Fruit fly (Drosophila melanogaster) whole organism, embryonic: ENCODE results near the gene CG31103.
A peak's percentile ranks its signal among the peaks of the same experiment; 100 is the strongest.

Experiments used
- Bdp1 ChIP-seq: fragments of 200-800 bp; sonication (Bioruptor generic); optimal IDR thresholded peaks from 3 replicates; lab custom pipeline; 2016; ENCODE audit warnings: missing biosample characterization, missing genetic modification characterization
- Bgb ChIP-seq: fragments of 200-800 bp; sonication (Bioruptor generic); IDR thresholded peaks from 2 replicates; pipeline ENCODE4 v1.3.6; 2022; ENCODE audit warnings: missing biosample characterization, missing genetic modification characterization; ENCODE audit not compliant: partially characterized antibody
- CG17802 ChIP-seq: fragments of 200-800 bp; sonication (Bioruptor generic); optimal IDR thresholded peaks from 2 replicates; lab custom pipeline; 2018; ENCODE audit warnings: missing biosample characterization, mild to moderate bottlenecking, missing genetic modification characterization, moderate library complexity
- CG4328 ChIP-seq: fragments of 200-800 bp; sonication (Bioruptor generic); optimal IDR thresholded peaks from 3 replicates; lab custom pipeline; 2017; ENCODE audit warnings: missing biosample characterization, missing genetic modification reagents, missing genetic modification characterization
- D19B ChIP-seq: fragments of 200-800 bp; sonication (Bioruptor generic); optimal IDR thresholded peaks from 2 replicates; lab custom pipeline; 2017; ENCODE audit warnings: missing biosample characterization, mild to moderate bottlenecking, missing genetic modification characterization
- chn ChIP-seq: fragments of 200-800 bp; sonication (Bioruptor generic); optimal IDR thresholded peaks from 2 replicates; lab custom pipeline; 2016; ENCODE audit warnings: missing biosample characterization, missing genetic modification characterization
- dan ChIP-seq: fragments of 200-800 bp; sonication (Bioruptor generic); IDR thresholded peaks from 2 replicates; pipeline ENCODE4 v1.3.6; 2022; ENCODE audit warnings: missing biosample characterization, missing genetic modification characterization
- ro ChIP-seq: fragments of 200-800 bp; sonication (Bioruptor generic); IDR thresholded peaks from 2 replicates; pipeline ENCODE4 v1.3.6; 2022; ENCODE audit warnings: missing biosample characterization, missing genetic modification characterization
- usp ChIP-seq: fragments of >200 bp; optimal IDR thresholded peaks from 2 replicates; lab custom pipeline; 2017; ENCODE audit warnings: missing biosample characterization, missing genetic modification characterization

- no peak for TF ChIP-seq CG4328 (GFP tag; lab: Kevin White, UChicago)
- peak; percentile 93 for TF ChIP-seq dan (GFP tag; lab: Robert Waterston, UW)
- peak; percentile 41 for TF ChIP-seq Bdp1 (GFP tag; lab: Kevin White, UChicago)
- peak; percentile 49; the same call in 1 of the 2 replicates for TF ChIP-seq ro (GFP tag; lab: Robert Waterston, UW)
- TF ChIP-seq CG17802 (tag; lab: Kevin White, UChicago) = no peak
- TF ChIP-seq chn (GFP tag; lab: Kevin White, UChicago) = peak; percentile 89
- TF ChIP-seq D19B = peak; percentile 15
- no peak for TF ChIP-seq Bgb (GFP tag; lab: Robert Waterston, UW)
- no peak for TF ChIP-seq usp (GFP tag; lab: Kevin White, UChicago)
Observed at dm6 chr3R:25178521-25178920, 40.6 kb upstream of the CG31103 start.
